Fruit fly (Drosophila melanogaster): ENCODE data around the gene nAChRbeta3.

The nAChRbeta3 gene

DNA sequence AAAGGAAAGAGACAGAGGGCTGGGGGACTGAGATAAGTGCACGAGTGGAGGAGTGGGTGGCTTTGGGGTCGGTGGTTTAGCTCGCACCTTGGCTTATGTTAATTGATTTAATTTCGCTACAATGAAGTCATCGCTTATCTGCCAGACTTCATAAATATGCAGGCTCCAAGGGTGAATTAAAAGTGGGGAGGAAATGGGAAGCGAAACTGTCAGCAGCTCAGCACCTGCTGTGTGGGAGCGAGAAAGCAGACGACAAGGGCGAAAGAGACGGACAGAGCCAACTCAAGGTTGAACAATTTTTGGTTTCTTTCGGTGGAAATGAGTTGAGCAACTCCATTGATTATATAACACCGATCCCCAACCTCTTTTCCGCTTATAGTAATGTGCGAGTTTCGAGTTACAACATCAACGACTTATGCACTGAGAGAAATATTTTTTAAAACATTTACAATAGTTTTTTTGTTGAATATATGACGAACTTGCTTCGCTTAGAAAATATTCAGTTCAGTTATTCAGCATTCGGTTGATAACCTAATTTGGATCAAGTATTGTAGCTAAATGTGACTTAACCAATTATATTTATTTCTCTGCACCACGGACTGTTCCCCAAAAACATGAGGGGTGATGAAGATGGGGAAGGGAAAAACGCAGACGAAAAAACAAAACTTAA lies 24.5 kb upstream of the nAChRbeta3 start (continued):
- peak; percentile 81 for TF ChIP-seq CG12744 (GFP tag; optimal IDR thresholded peaks at IDR 0.05)
- peak; percentile 96 for TF ChIP-seq dmrt99B (tag; optimal IDR thresholded peaks at IDR 0.05)
- TF ChIP-seq Ets97D (GFP tag; optimal IDR thresholded peaks at IDR 0.05) = peak; percentile 54
- no peak for TF ChIP-seq pan (optimal IDR thresholded peaks at IDR 0.05)
- peak in 1 of 2 experiments; percentile 85 for TF ChIP-seq pan (GFP tag; optimal IDR thresholded peaks at IDR 0.05 in 1 of 2, IDR thresholded peaks at IDR 0.05 in 1 of 2)
- TF ChIP-seq CG14965 (GFP tag; optimal IDR thresholded peaks at IDR 0.05; ENCODE audit: borderline replicate concordance) = peak; percentile 17
- TF ChIP-seq CG7963 (GFP tag; IDR thresholded peaks at IDR 0.05; ENCODE audit: partially characterized antibody) = no peak
- TF ChIP-seq lmd (GFP tag; IDR thresholded peaks at IDR 0.05) = peak; percentile 79
- TF ChIP-seq crol (GFP tag; IDR thresholded peaks at IDR 0.05) = peak; percentile 5; the same call in 1 of the 2 replicates
- TF ChIP-seq H2.0 (GFP tag; IDR thresholded peaks at IDR 0.05) = peak; percentile 88
- no peak for TF ChIP-seq zen2 (GFP tag; IDR thresholded peaks at IDR 0.05; ENCODE audit: partially characterized antibody)
- peak; percentile 85 for TF ChIP-seq dpn (GFP tag; optimal IDR thresholded peaks at IDR 0.05)
- peak; percentile 96 for TF ChIP-seq Sox102F (GFP tag; optimal IDR thresholded peaks at IDR 0.05)
- peak; percentile 71 for TF ChIP-seq Rfx (GFP tag; IDR thresholded peaks at IDR 0.05)
- TF ChIP-seq sd (tag; optimal IDR thresholded peaks at IDR 0.05) = peak; percentile 62
- no peak for TF ChIP-seq CG17186 (GFP tag; optimal IDR thresholded peaks at IDR 0.05)
- TF ChIP-seq bcd (GFP tag; optimal IDR thresholded peaks at IDR 0.05) = peak; percentile 71
- peak; percentile 72 for TF ChIP-seq NfI (GFP tag; optimal IDR thresholded peaks at IDR 0.05)
- no peak for TF ChIP-seq CG6791 (GFP tag; IDR thresholded peaks at IDR 0.05; ENCODE audit: partially characterized antibody)
- peak; percentile 86 for TF ChIP-seq PHDP (tag; optimal IDR thresholded peaks at IDR 0.05)
- TF ChIP-seq vvl (GFP tag; IDR thresholded peaks at IDR 0.05) = peak; percentile 92
- peak; percentile 86 for TF ChIP-seq CG1529 (GFP tag; optimal IDR thresholded peaks at IDR 0.05)
- peak; percentile 71 for TF ChIP-seq Mrtf (GFP tag; IDR thresholded peaks at IDR 0.05)
- TF ChIP-seq dimm (GFP tag; IDR thresholded peaks at IDR 0.05) = 0 out of 2 replicates have a peak, but pooled peaks have one; percentile 34
- TF ChIP-seq CG2202 (tag; optimal IDR thresholded peaks at IDR 0.05) = peak; percentile 81
- TF ChIP-seq CG17359 (tag; optimal IDR thresholded peaks at IDR 0.05) = peak; percentile 92
- TF ChIP-seq Bteb2 (GFP tag; optimal IDR thresholded peaks at IDR 0.05) = peak; percentile 65
- TF ChIP-seq usp (GFP tag; optimal IDR thresholded peaks at IDR 0.05) = no peak
- peak; percentile 30 for TF ChIP-seq schlank (tag; optimal IDR thresholded peaks at IDR 0.05)
- TF ChIP-seq CG5180 (GFP tag; optimal IDR thresholded peaks at IDR 0.05) = peak; percentile 52
- peak; percentile 83 for TF ChIP-seq CG12659 (GFP tag; optimal IDR thresholded peaks at IDR 0.05)
- peak; percentile 72 for TF ChIP-seq CG3407 (GFP tag; optimal IDR thresholded peaks at IDR 0.05)
- TF ChIP-seq sc (optimal IDR thresholded peaks at IDR 0.05) = no peak
- peak; percentile 63 for TF ChIP-seq sc (GFP tag; optimal IDR thresholded peaks at IDR 0.05)
- TF ChIP-seq fd3F (GFP tag; optimal IDR thresholded peaks at IDR 0.05) = peak; percentile 49
- peak; percentile 78 for TF ChIP-seq Fer1 (GFP tag; optimal IDR thresholded peaks at IDR 0.05)
- no peak for TF ChIP-seq knrl (GFP tag; IDR thresholded peaks at IDR 0.05; ENCODE audit: partially characterized antibody)
- TF ChIP-seq Hr51 (GFP tag; optimal IDR thresholded peaks at IDR 0.05) = peak; percentile 73 to 95
- TF ChIP-seq cato (GFP tag; optimal IDR thresholded peaks at IDR 0.05; ENCODE audit: borderline replicate concordance) = peak; percentile 75
- TF ChIP-seq tgo (GFP tag; IDR thresholded peaks at IDR 0.05) = peak; percentile 85
- TF ChIP-seq CG18262 (tag; optimal IDR thresholded peaks at IDR 0.05) = peak; percentile 91
- no peak for TF ChIP-seq CG6175 (GFP tag; IDR thresholded peaks at IDR 0.05)
- peak; percentile 73 for TF ChIP-seq CG32772 (GFP tag; IDR thresholded peaks at IDR 0.05)
- TF ChIP-seq ERR (GFP tag; optimal IDR thresholded peaks at IDR 0.05) = peak; percentile 43
- TF ChIP-seq CG4282 (GFP tag; optimal IDR thresholded peaks at IDR 0.05) = peak; percentile 17
- no peak for TF ChIP-seq hbn (GFP tag; IDR thresholded peaks at IDR 0.05; ENCODE audit: partially characterized antibody)
- peak in 1 of 2 experiments; percentile 95 for TF ChIP-seq eve (GFP tag; optimal IDR thresholded peaks at IDR 0.05)
- TF ChIP-seq onecut (GFP tag; IDR thresholded peaks at IDR 0.05) = peak; percentile 92
- peak; percentile 72; the same call in 1 of the 3 replicates for TF ChIP-seq gce (GFP tag; IDR thresholded peaks at IDR 0.05)

Data from whole organism, embryonic.